Worm (Caenorhabditis elegans): ENCODE results near the gene swsn-6.

Gene swsn-6

DNA sequence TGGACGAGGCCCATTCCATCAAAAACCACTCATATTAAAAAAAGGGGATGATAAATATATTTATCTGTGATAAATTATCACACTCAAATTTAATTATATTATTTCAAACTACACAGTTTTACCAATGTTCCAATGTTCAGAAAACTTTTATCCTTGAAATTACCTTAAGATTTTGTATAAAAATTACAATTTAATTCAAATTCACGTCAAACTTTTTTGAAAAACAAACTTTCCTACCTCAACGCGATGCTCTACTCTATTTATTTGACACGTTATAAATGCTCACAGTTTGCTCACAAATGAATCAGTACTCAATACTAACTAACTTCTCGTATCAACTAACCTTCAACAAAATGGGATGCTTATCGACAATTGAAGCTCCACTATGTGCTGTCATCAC, 12.2 kb upstream of the swsn-6 start, which contains the start of gene F41H10.1:
TSS of gene F41H10.1 (plus strand) at position 301 of the 400 bp plus-strand sequence.
- TF ChIP-seq ceh-9 (tag; optimal IDR thresholded peaks at IDR 0.05) (no peak), ztf-11 (tag; optimal IDR thresholded peaks at IDR 0.05) (no peak), egl-5 (tag; optimal IDR thresholded peaks at IDR 0.05) (no peak), egl-27 (tag; optimal IDR thresholded peaks at IDR 0.05) (no peak), nhr-23 (tag; optimal IDR thresholded peaks at IDR 0.05) (no peak), nhr-237 (tag; optimal IDR thresholded peaks at IDR 0.05) (no peak), elt-1 (tag; optimal IDR thresholded peaks at IDR 0.05) (no peak), snpc-4 (tag; optimal IDR thresholded peaks at IDR 0.05) (no peak)

ce11 chrIV:5385020-5385419, 9.8 kb upstream of the swsn-6 start, which contains the start of gene F41H10.12:
F41H10.12 (plus strand) TSS chrIV:5385320.
- no peak for TF ChIP-seq ztf-11 (tag; optimal IDR thresholded peaks at IDR 0.05)
- TF ChIP-seq ztf-4 (tag; optimal IDR thresholded peaks at IDR 0.05), result no peak
- no peak for TF ChIP-seq zag-1 (tag; optimal IDR thresholded peaks at IDR 0.05)
- TF ChIP-seq fkh-2 (tag; optimal IDR thresholded peaks at IDR 0.05), result no peak
- no peak for TF ChIP-seq unc-62 (GFP tag; optimal IDR thresholded peaks at IDR 0.05)
- no peak for TF ChIP-seq nhr-11 (tag; optimal IDR thresholded peaks at IDR 0.05)
- TF ChIP-seq lsy-12 (tag; optimal IDR thresholded peaks at IDR 0.05), result no peak
- no peak for TF ChIP-seq nhr-76 (tag; optimal IDR thresholded peaks at IDR 0.05)

DNA sequence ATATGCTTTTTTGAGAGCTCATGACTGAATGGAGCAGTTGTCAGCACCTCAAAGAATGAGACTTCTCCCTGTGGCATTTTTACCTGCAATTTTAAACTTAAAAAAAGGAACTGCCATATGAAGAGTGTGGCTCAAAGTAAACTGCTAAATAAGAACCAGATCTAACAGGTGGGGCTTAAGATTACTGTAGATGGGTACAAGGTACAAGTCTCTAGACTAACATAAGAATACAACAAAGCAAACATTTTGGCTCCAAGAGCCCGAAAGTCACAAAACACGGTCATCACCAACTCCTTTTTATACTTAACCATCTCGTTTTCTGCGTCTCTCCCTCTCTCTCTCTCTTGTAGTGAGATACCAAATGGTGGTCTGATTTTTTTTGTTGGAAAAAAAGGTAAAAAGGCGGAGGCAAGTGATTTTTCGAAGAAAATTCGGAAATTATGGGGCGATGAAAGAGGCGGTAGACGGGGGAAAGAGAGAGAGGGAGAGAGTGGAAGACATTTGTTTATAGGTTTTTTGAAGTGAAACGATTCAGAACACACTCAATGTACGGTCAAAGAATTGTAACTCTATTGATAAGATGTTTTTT, 6.3 kb upstream of the swsn-6 start, which contains the start of gene elo-6:
TSS of gene elo-6 (minus strand) at position 83 of the 589 bp plus-strand sequence.
- peak; percentile 67 for TF ChIP-seq pqm-1 (tag; optimal IDR thresholded peaks at IDR 0.05)
- peak; percentile 85 for TF ChIP-seq elt-2 (tag; optimal IDR thresholded peaks at IDR 0.05)
- TF ChIP-seq unc-39 (tag; optimal IDR thresholded peaks at IDR 0.05), result no peak
- TF ChIP-seq ztf-11 (tag; optimal IDR thresholded peaks at IDR 0.05), result no peak
- TF ChIP-seq ama-1 (optimal IDR thresholded peaks at IDR 0.05), result peak; percentile 77
- no peak for TF ChIP-seq fkh-10 (GFP tag; optimal IDR thresholded peaks at IDR 0.05)
- TF ChIP-seq jun-1 (tag; optimal IDR thresholded peaks at IDR 0.05), result peak; percentile 28
- TF ChIP-seq aly-2 (tag; optimal IDR thresholded peaks at IDR 0.05), result no peak
- no peak for TF ChIP-seq lin-15B (tag; optimal IDR thresholded peaks at IDR 0.05)
- TF ChIP-seq unc-62 (GFP tag; optimal IDR thresholded peaks at IDR 0.05), result no peak
- peak; percentile 55 for TF ChIP-seq pha-4 (tag; optimal IDR thresholded peaks at IDR 0.05)
- no peak for TF ChIP-seq tbx-2 (tag; optimal IDR thresholded peaks at IDR 0.05)
- no peak for TF ChIP-seq egl-27 (tag; optimal IDR thresholded peaks at IDR 0.05)
- TF ChIP-seq ceh-82 (tag; optimal IDR thresholded peaks at IDR 0.05), result no peak
- no peak for TF ChIP-seq nhr-23 (tag; optimal IDR thresholded peaks at IDR 0.05)
- no peak for TF ChIP-seq zag-1 (tag; optimal IDR thresholded peaks at IDR 0.05)

ce11 chrIV:5389951-5390350, 4.9 kb upstream of the swsn-6 start:
- no peak for TF ChIP-seq lin-15B (tag; optimal IDR thresholded peaks at IDR 0.05)
- peak; percentile 24 for TF ChIP-seq nhr-25 (tag; optimal IDR thresholded peaks at IDR 0.05)

ce11 chrIV:5391507-5392057, 3.3 kb upstream of the swsn-6 start, which contains the start of the genes htp-1 and ZK616.5:
htp-1 (minus strand) TSS chrIV:5391557.
ZK616.5 (plus strand) TSS chrIV:5391929.
- TF ChIP-seq zag-1 (tag; optimal IDR thresholded peaks at IDR 0.05), result no peak
- no peak for TF ChIP-seq tbx-2 (tag; optimal IDR thresholded peaks at IDR 0.05)
- TF ChIP-seq sea-2 (GFP tag; optimal IDR thresholded peaks at IDR 0.05), result no peak
- TF ChIP-seq lin-39 (tag; optimal IDR thresholded peaks at IDR 0.05), result no peak
- no peak for TF ChIP-seq unc-39 (tag; optimal IDR thresholded peaks at IDR 0.05)
- TF ChIP-seq nfya-1 (tag; optimal IDR thresholded peaks at IDR 0.05; ENCODE audit: insufficient read depth), result no peak
- TF ChIP-seq ceh-16 (tag; optimal IDR thresholded peaks at IDR 0.05), result no peak
- no peak for TF ChIP-seq nhr-77 (tag; optimal IDR thresholded peaks at IDR 0.05)
- no peak for TF ChIP-seq ama-1 (optimal IDR thresholded peaks at IDR 0.05)
- no peak for TF ChIP-seq ztf-4 (tag; optimal IDR thresholded peaks at IDR 0.05)
- TF ChIP-seq lin-15B (tag; optimal IDR thresholded peaks at IDR 0.05), result no peak
- TF ChIP-seq unc-62 (GFP tag; optimal IDR thresholded peaks at IDR 0.05), result no peak
- TF ChIP-seq nhr-12 (tag; optimal IDR thresholded peaks at IDR 0.05), result no peak
- no peak for TF ChIP-seq egl-27 (tag; optimal IDR thresholded peaks at IDR 0.05)
- no peak for TF ChIP-seq ZK546.5 (tag; optimal IDR thresholded peaks at IDR 0.05)
- TF ChIP-seq ztf-11 (tag; optimal IDR thresholded peaks at IDR 0.05), result no peak
- TF ChIP-seq nhr-237 (tag; optimal IDR thresholded peaks at IDR 0.05), result no peak
- TF ChIP-seq nhr-28 (tag; optimal IDR thresholded peaks at IDR 0.05), result no peak

All from whole organism, L3 larva.